Worm (Caenorhabditis elegans) whole organism, L2 larva: ENCODE measurements around the gene C01G6.3.

ENCODE experiments used
- blmp-1 ChIP-seq: sonication (generic microtip); optimal IDR thresholded peaks from 2 replicates; lab custom pipeline; 2017; ENCODE audit warnings: missing genetic modification characterization, mild to moderate bottlenecking, missing compliant biosample characterization, antibody characterized with exemption, moderate library complexity; ENCODE audit not compliant: insufficient read depth
- ceh-82 ChIP-seq: fragments of 150-350 bp; optimal IDR thresholded peaks from 2 replicates; lab custom pipeline; 2014; ENCODE audit warnings: missing biosample characterization, missing genetic modification characterization
- egl-27 ChIP-seq: sonication (generic microtip); optimal IDR thresholded peaks from 3 replicates; lab custom pipeline; 2017; ENCODE audit warnings: missing biosample characterization, missing genetic modification reagents, missing genetic modification characterization
- lin-11 ChIP-seq: fragments of 150-350 bp; sonication (generic microtip); optimal IDR thresholded peaks from 2 replicates; lab custom pipeline; 2014; ENCODE audit warnings: missing biosample characterization, missing genetic modification characterization, inconsistent platforms, mixed read lengths
- lin-13 ChIP-seq: fragments of 150-350 bp; optimal IDR thresholded peaks from 2 replicates; lab custom pipeline; 2014; ENCODE audit warnings: missing biosample characterization, missing genetic modification reagents, missing genetic modification characterization
- lsy-2 ChIP-seq, 2 experiments: fragments of 150-350 bp in 1 of 2; sonication (generic microtip) in 1 of 2; optimal IDR thresholded peaks; 2 replicates each; lab custom pipeline; 2014 to 2017; ENCODE audit warnings: missing biosample characterization in 2 of 2, missing genetic modification characterization in 2 of 2
- nhr-10 ChIP-seq: sonication (generic microtip); optimal IDR thresholded peaks from 2 replicates; lab custom pipeline; 2017; ENCODE audit warnings: missing biosample characterization, missing genetic modification characterization
- ztf-11 ChIP-seq: sonication (generic microtip); optimal IDR thresholded peaks from 2 replicates; lab custom pipeline; 2017; ENCODE audit warnings: missing biosample characterization, missing genetic modification characterization

- TF ChIP-seq lsy-2 (tag; optimal IDR thresholded peaks at IDR 0.05; lab: Kevin White, UChicago) (no peak), ztf-11 (no peak), egl-27 (tag; lab: Kevin White, UChicago) (no peak), lin-13 (no peak), ceh-82 (no peak), blmp-1 (tag; lab: Kevin White, UChicago) (no peak), lin-11 (tag; lab: Kevin White, UChicago) (no peak), nhr-10 (tag; lab: Kevin White, UChicago) (no peak)
These were observed 3.4 kb upstream of the C01G6.3 start for ce11 chrII:9266252-9266651.
